Fruit fly (Drosophila melanogaster) whole organism, embryonic: Measurements from ENCODE around the gene fend.

ENCODE experiments used
- B-H1 ChIP-seq: fragments of 200-800 bp; sonication (Bioruptor generic); IDR thresholded peaks from 3 replicates; pipeline ENCODE4 v1.3.6; 2022; ENCODE audit warnings: missing biosample characterization, missing genetic modification characterization
- CG10209 ChIP-seq: fragments of 200-800 bp; sonication (Bioruptor generic); optimal IDR thresholded peaks from 3 replicates; lab custom pipeline; 2017; ENCODE audit warnings: missing biosample characterization, mild to moderate bottlenecking, missing genetic modification characterization, missing genetic modification reagents
- CG1024 ChIP-seq: fragments of 200-800 bp; sonication (Bioruptor generic); IDR thresholded peaks from 2 replicates; pipeline ENCODE4 v1.3.6; 2022; ENCODE audit warnings: missing biosample characterization, missing genetic modification characterization
- CG11723 ChIP-seq: fragments of 200-800 bp; sonication (Bioruptor generic); optimal IDR thresholded peaks from 2 replicates; lab custom pipeline; 2017; ENCODE audit warnings: missing biosample characterization, mild to moderate bottlenecking, missing genetic modification characterization
- CG12236 ChIP-seq: fragments of 200-800 bp; sonication (Bioruptor generic); optimal IDR thresholded peaks from 2 replicates; lab custom pipeline; 2016; ENCODE audit warnings: missing biosample characterization, missing genetic modification characterization
- CG1602 ChIP-seq: fragments of 200-800 bp; sonication (Bioruptor generic); optimal IDR thresholded peaks from 3 replicates; lab custom pipeline; 2016; ENCODE audit warnings: missing biosample characterization, missing genetic modification characterization
- CG17359 ChIP-seq: fragments of 200-800 bp; sonication (Bioruptor generic); optimal IDR thresholded peaks from 3 replicates; lab custom pipeline; 2018; ENCODE audit warnings: missing biosample characterization, mild to moderate bottlenecking, missing genetic modification characterization, moderate library complexity
- CG17829 ChIP-seq: fragments of 200-800 bp; optimal IDR thresholded peaks from 2 replicates; lab custom pipeline; 2019; ENCODE audit warnings: missing biosample characterization, mild to moderate bottlenecking, missing genetic modification characterization, moderate library complexity
- CG1792 ChIP-seq: fragments of 200-800 bp; sonication (Bioruptor generic); optimal IDR thresholded peaks from 2 replicates; lab custom pipeline; 2016; ENCODE audit warnings: missing biosample characterization, missing genetic modification characterization
- CG2889 ChIP-seq: fragments of 200-800 bp; sonication (Bioruptor generic); IDR thresholded peaks from 3 replicates; pipeline ENCODE4 v1.3.6; 2022; ENCODE audit warnings: missing biosample characterization, missing genetic modification characterization
- CG30431 ChIP-seq: fragments of 200-800 bp; sonication (Bioruptor generic); optimal IDR thresholded peaks from 2 replicates; lab custom pipeline; 2017; ENCODE audit warnings: missing biosample characterization, missing genetic modification characterization
- CG31224 ChIP-seq: fragments of 200-800 bp; sonication (Bioruptor generic); IDR thresholded peaks from 2 replicates; pipeline ENCODE4 v1.3.6; 2022; ENCODE audit warnings: missing biosample characterization, missing genetic modification characterization
- CG31388 ChIP-seq: fragments of 200-800 bp; sonication (Bioruptor generic); optimal IDR thresholded peaks from 2 replicates; lab custom pipeline; 2016; ENCODE audit warnings: missing biosample characterization, missing genetic modification characterization
- CG3838 ChIP-seq: fragments of 200-800 bp; sonication (Bioruptor generic); optimal IDR thresholded peaks from 3 replicates; lab custom pipeline; 2016; ENCODE audit warnings: missing biosample characterization, missing genetic modification characterization
- CG4707 ChIP-seq: fragments of 200-800 bp; sonication (Bioruptor generic); optimal IDR thresholded peaks from 2 replicates; lab custom pipeline; 2018; ENCODE audit warnings: missing biosample characterization, mild to moderate bottlenecking, missing genetic modification characterization, moderate library complexity
- CG6175 ChIP-seq: fragments of 200-800 bp; sonication (Bioruptor generic); IDR thresholded peaks from 3 replicates; pipeline ENCODE4 v1.3.6; 2022; ENCODE audit warnings: missing biosample characterization, missing genetic modification characterization
- CG6254 ChIP-seq: fragments of 200-800 bp; sonication (Bioruptor generic); optimal IDR thresholded peaks from 3 replicates; lab custom pipeline; 2017; ENCODE audit warnings: mild to moderate bottlenecking, missing biosample characterization, missing genetic modification reagents, missing genetic modification characterization
- CG7372 ChIP-seq: fragments of 200-800 bp; sonication (Bioruptor generic); IDR thresholded peaks from 2 replicates; pipeline ENCODE4 v1.3.6; 2022; ENCODE audit warnings: missing biosample characterization, missing genetic modification characterization
- Hr3 ChIP-seq: fragments of 200-800 bp; sonication (Bioruptor generic); optimal IDR thresholded peaks from 3 replicates; lab custom pipeline; 2016; ENCODE audit warnings: missing biosample characterization, missing genetic modification characterization
- Hr51 ChIP-seq, 2 experiments: fragments of 200-800 bp; sonication (Bioruptor generic); optimal IDR thresholded peaks; 2 replicates in 1 of 2; 3 replicates in 1 of 2; lab custom pipeline; 2016 to 2018; ENCODE audit warnings: missing biosample characterization in 2 of 2, missing genetic modification characterization in 2 of 2, mild to moderate bottlenecking in 1 of 2, moderate library complexity in 1 of 2
- Kr ChIP-seq: fragments of 200-800 bp; sonication (Bioruptor generic); optimal IDR thresholded peaks from 2 replicates; lab custom pipeline; 2017; ENCODE audit warnings: missing biosample characterization, mild to moderate bottlenecking, missing genetic modification characterization
- NC2β ChIP-seq: fragments of 200-800 bp; sonication (Bioruptor generic); optimal IDR thresholded peaks from 2 replicates; lab custom pipeline; 2016; ENCODE audit warnings: missing biosample characterization, missing genetic modification characterization
- Nf-YA ChIP-seq: fragments of 200-800 bp; sonication (Bioruptor generic); IDR thresholded peaks from 2 replicates; pipeline ENCODE4 v1.3.6; 2022; ENCODE audit warnings: missing biosample characterization, missing genetic modification characterization
- Ptx1 ChIP-seq: fragments of 200-800 bp; sonication (Bioruptor generic); IDR thresholded peaks from 2 replicates; pipeline ENCODE4 v1.3.6; 2022; ENCODE audit warnings: missing biosample characterization, missing genetic modification characterization
- Ravus ChIP-seq: fragments of 200-800 bp; sonication (Bioruptor generic); IDR thresholded peaks from 2 replicates; pipeline ENCODE4 v1.3.6; 2022; ENCODE audit warnings: missing biosample characterization, missing genetic modification characterization
- Spps ChIP-seq: fragments of 200-800 bp; sonication (Bioruptor generic); optimal IDR thresholded peaks from 2 replicates; lab custom pipeline; 2018; ENCODE audit warnings: missing biosample characterization, mild to moderate bottlenecking, missing genetic modification characterization
- TFAM ChIP-seq: fragments of 200-800 bp; sonication (Bioruptor generic); optimal IDR thresholded peaks from 2 replicates; lab custom pipeline; 2017; ENCODE audit warnings: missing biosample characterization, missing genetic modification characterization, inconsistent platforms
- Xrp1 ChIP-seq: fragments of 200-800 bp; sonication (Bioruptor generic); IDR thresholded peaks from 2 replicates; pipeline ENCODE4 v1.3.6; 2022; ENCODE audit warnings: missing biosample characterization, missing genetic modification characterization
- al ChIP-seq: fragments of 200-800 bp; sonication (Bioruptor generic); IDR thresholded peaks from 2 replicates; pipeline ENCODE4 v1.3.6; 2022; ENCODE audit warnings: missing biosample characterization, missing genetic modification characterization
- ato ChIP-seq: fragments of 200-800 bp; sonication (Bioruptor generic); IDR thresholded peaks from 2 replicates; pipeline ENCODE4 v1.3.6; 2022; ENCODE audit warnings: missing biosample characterization, missing genetic modification characterization; ENCODE audit not compliant: partially characterized antibody
- cas ChIP-seq: fragments of 200-800 bp; sonication (Bioruptor generic); IDR thresholded peaks from 2 replicates; pipeline ENCODE4 v1.3.6; 2022; ENCODE audit warnings: missing biosample characterization, missing genetic modification characterization
- dmrt99B ChIP-seq: fragments of 200-800 bp; sonication (Bioruptor generic); optimal IDR thresholded peaks from 2 replicates; lab custom pipeline; 2018; ENCODE audit warnings: missing biosample characterization, mild to moderate bottlenecking, missing genetic modification characterization, moderate library complexity
- emc ChIP-seq: fragments of 200-800 bp; sonication (Bioruptor generic); optimal IDR thresholded peaks from 2 replicates; lab custom pipeline; 2016; ENCODE audit warnings: missing biosample characterization, missing genetic modification characterization
- eve ChIP-seq, 2 experiments: fragments of >200 bp; optimal IDR thresholded peaks; 2 replicates each; lab custom pipeline; 2017; ENCODE audit warnings: missing biosample characterization in 2 of 2, missing genetic modification characterization in 2 of 2
- gcm ChIP-seq: fragments of 200-800 bp; sonication (Bioruptor generic); optimal IDR thresholded peaks from 2 replicates; lab custom pipeline; 2019; ENCODE audit warnings: missing biosample characterization, mild to moderate bottlenecking, missing genetic modification characterization, moderate library complexity
- hkb ChIP-seq, 2 experiments: fragments of 200-800 bp in 1 of 2; fragments of >200 bp in 1 of 2; sonication (Bioruptor generic) in 1 of 2; IDR thresholded peaks in 1 of 2; optimal IDR thresholded peaks in 1 of 2; 2 replicates each; pipeline versions ENCODE4 v1.3.6 to Lab custom; 2017 to 2022; ENCODE audit warnings: missing biosample characterization in 1 of 2, missing genetic modification characterization in 1 of 2
- ind ChIP-seq: fragments of 200-800 bp; sonication (Bioruptor generic); optimal IDR thresholded peaks from 3 replicates; lab custom pipeline; 2016; ENCODE audit warnings: missing biosample characterization, missing genetic modification characterization
- knrl ChIP-seq: fragments of 200-800 bp; sonication (Bioruptor generic); IDR thresholded peaks from 3 replicates; pipeline ENCODE4 v1.3.6; 2022; ENCODE audit warnings: missing biosample characterization, missing genetic modification characterization; ENCODE audit not compliant: partially characterized antibody
- maf-S ChIP-seq: fragments of 200-800 bp; sonication (Bioruptor generic); optimal IDR thresholded peaks from 2 replicates; lab custom pipeline; 2016; ENCODE audit warnings: missing biosample characterization, missing genetic modification characterization
- nau ChIP-seq: fragments of 200-800 bp; sonication (Bioruptor generic); optimal IDR thresholded peaks from 3 replicates; lab custom pipeline; 2017; ENCODE audit warnings: missing biosample characterization, mild to moderate bottlenecking, missing genetic modification characterization, missing genetic modification reagents
- nom ChIP-seq: fragments of 200-800 bp; sonication (Bioruptor generic); optimal IDR thresholded peaks from 2 replicates; lab custom pipeline; 2017; ENCODE audit warnings: missing biosample characterization, missing genetic modification characterization, mild to moderate bottlenecking, moderate library complexity, missing genetic modification reagents
- odd ChIP-seq: fragments of 200-800 bp; sonication (Bioruptor generic); optimal IDR thresholded peaks from 2 replicates; lab custom pipeline; 2017; ENCODE audit warnings: missing biosample characterization, mild to moderate bottlenecking, missing genetic modification characterization
- run ChIP-seq: fragments of 200-800 bp; sonication (Bioruptor generic); optimal IDR thresholded peaks from 3 replicates; lab custom pipeline; 2018; ENCODE audit warnings: missing biosample characterization, mild to moderate bottlenecking, missing genetic modification characterization
- salm ChIP-seq: fragments of 200-800 bp; sonication (Bioruptor generic); optimal IDR thresholded peaks from 2 replicates; lab custom pipeline; 2018; ENCODE audit warnings: missing biosample characterization, mild to moderate bottlenecking, missing genetic modification characterization
- seq ChIP-seq: fragments of 200-800 bp; sonication (Bioruptor generic); IDR thresholded peaks from 2 replicates; pipeline ENCODE4 v1.3.6; 2022; ENCODE audit warnings: missing biosample characterization, missing genetic modification characterization
- sim ChIP-seq: fragments of 200-800 bp; sonication (Bioruptor generic); IDR thresholded peaks from 2 replicates; pipeline ENCODE4 v1.3.6; 2022; ENCODE audit warnings: missing biosample characterization, missing genetic modification characterization
- trem ChIP-seq: fragments of 200-800 bp; optimal IDR thresholded peaks from 3 replicates; lab custom pipeline; 2019; ENCODE audit warnings: missing biosample characterization, mild to moderate bottlenecking, missing genetic modification characterization, moderate library complexity
- vnd ChIP-seq: fragments of 200-800 bp; sonication (Bioruptor generic); IDR thresholded peaks from 3 replicates; pipeline ENCODE4 v1.3.6; 2022; ENCODE audit warnings: missing biosample characterization, missing genetic modification characterization; ENCODE audit not compliant: partially characterized antibody
- zfh2 ChIP-seq: fragments of 200-800 bp; sonication (Bioruptor generic); optimal IDR thresholded peaks from 2 replicates; lab custom pipeline; 2016; ENCODE audit warnings: missing biosample characterization, missing genetic modification characterization

The fend gene

DNA sequence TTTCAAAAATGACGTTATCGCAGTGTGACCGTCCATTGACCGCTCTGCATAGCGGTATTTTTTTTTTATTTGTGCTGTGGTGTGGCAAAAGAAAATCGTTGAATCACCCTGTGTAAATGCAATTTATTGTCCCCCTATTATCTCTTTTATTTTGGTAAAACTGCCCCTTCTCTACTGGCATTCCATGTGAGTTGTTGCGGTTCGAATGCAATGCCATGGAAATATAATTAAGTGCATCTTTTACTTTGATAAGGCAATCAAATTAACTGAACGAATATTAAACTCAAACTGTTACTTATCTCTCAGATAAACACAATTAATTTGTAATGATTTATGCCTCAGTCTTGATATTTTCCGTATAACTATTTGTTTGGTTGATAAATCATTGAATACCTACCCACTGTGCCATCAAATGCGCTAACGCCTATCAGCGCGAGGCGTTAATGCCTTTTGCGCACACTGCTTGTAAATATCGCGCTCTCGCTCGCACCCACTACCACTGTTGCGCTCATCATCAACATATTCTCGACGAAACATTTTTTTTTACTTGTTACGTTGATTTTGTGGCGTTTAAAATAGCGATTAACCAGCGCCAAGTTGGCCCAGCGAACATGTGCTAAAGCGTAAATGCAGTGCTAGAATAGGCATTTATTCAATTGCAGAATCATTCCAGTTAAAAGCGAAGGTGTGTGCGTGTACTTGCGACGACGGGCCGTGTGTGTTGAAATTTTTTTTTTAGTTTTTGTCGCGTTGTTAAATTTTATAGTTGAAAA is 25.6 kb downstream of the fend start (continued):
- TF ChIP-seq knrl (GFP tag; lab: Robert Waterston, UW), result 0 out of 3 replicates have a peak, but pooled peaks have one; percentile 22
- no peak for TF ChIP-seq salm
- peak; percentile 12 for TF ChIP-seq Spps (tag; lab: Kevin White, UChicago)
- no peak for TF ChIP-seq sim (GFP tag; lab: Robert Waterston, UW)
- TF ChIP-seq CG1792, result peak; percentile 3
- no peak for TF ChIP-seq CG11723 (GFP tag; lab: Kevin White, UChicago)
- TF ChIP-seq ato (GFP tag; lab: Robert Waterston, UW), result no peak
- no peak for TF ChIP-seq CG31388
- TF ChIP-seq CG6254, result peak; percentile 98
- peak; percentile 36 for TF ChIP-seq CG4707 (GFP tag; lab: Kevin White, UChicago)
- TF ChIP-seq nom (GFP tag; lab: Kevin White, UChicago), result no peak
- no peak for TF ChIP-seq hkb (optimal IDR thresholded peaks at IDR 0.05; lab: Kevin White, UChicago)
- TF ChIP-seq hkb (GFP tag; IDR thresholded peaks at IDR 0.05; lab: Robert Waterston, UW), result peak; percentile 45; the same call in 1 of the 2 replicates
- peak; percentile 58 for TF ChIP-seq CG10209 (GFP tag; lab: Kevin White, UChicago)
- TF ChIP-seq CG30431, result peak; percentile 50
- TF ChIP-seq nau, result no peak
- no peak for TF ChIP-seq Kr (GFP tag; lab: Kevin White, UChicago)
- no peak for TF ChIP-seq odd
- TF ChIP-seq al (GFP tag; lab: Robert Waterston, UW), result 0 out of 2 replicates have a peak, but pooled peaks have one; percentile 24
- TF ChIP-seq CG1602, result peak; percentile 52
- peak; percentile 28; the same call in 1 of the 3 replicates for TF ChIP-seq B-H1 (GFP tag; lab: Robert Waterston, UW)
- peak; percentile 65 for TF ChIP-seq ind (GFP tag; lab: Kevin White, UChicago)
- no peak for TF ChIP-seq vnd (GFP tag; lab: Robert Waterston, UW)
- TF ChIP-seq Xrp1 (GFP tag; lab: Robert Waterston, UW), result peak; percentile 38; the same call in 1 of the 2 replicates
- no peak for TF ChIP-seq CG31224
- TF ChIP-seq zfh2, result peak; percentile 49
- no peak for TF ChIP-seq Nf-YA (GFP tag; lab: Robert Waterston, UW)
- TF ChIP-seq Hr51 (GFP tag; optimal IDR thresholded peaks at IDR 0.05; lab: Kevin White, UChicago), result peak in 1 of 2 experiments; percentile 59
- no peak for TF ChIP-seq Ravus (GFP tag; lab: Robert Waterston, UW)
- no peak for TF ChIP-seq run (tag; lab: Kevin White, UChicago)
- peak; percentile 48 for TF ChIP-seq CG17829
- peak; percentile 17 for TF ChIP-seq gcm
- peak; percentile 25 for TF ChIP-seq trem (tag; lab: Kevin White, UChicago)
- TF ChIP-seq dmrt99B (tag; lab: Kevin White, UChicago), result no peak
- peak; percentile 24; the same call in 1 of the 2 replicates for TF ChIP-seq Ptx1 (GFP tag; lab: Robert Waterston, UW)
- TF ChIP-seq NC2β, result peak; percentile 59
- no peak for TF ChIP-seq cas (GFP tag; lab: Robert Waterston, UW)
- no peak for TF ChIP-seq CG3838 (GFP tag; lab: Kevin White, UChicago)
- no peak for TF ChIP-seq CG6175 (GFP tag; lab: Robert Waterston, UW)
- peak; percentile 4 for TF ChIP-seq CG17359
- no peak for TF ChIP-seq CG7372
- no peak for TF ChIP-seq TFAM
- peak; percentile 40 for TF ChIP-seq CG12236 (GFP tag; lab: Kevin White, UChicago)
- no peak for TF ChIP-seq eve (GFP tag; optimal IDR thresholded peaks at IDR 0.05; lab: Kevin White, UChicago)
- peak; percentile 52 for TF ChIP-seq maf-S (GFP tag; lab: Kevin White, UChicago)
- peak; percentile 51 for TF ChIP-seq Hr3 (GFP tag; lab: Kevin White, UChicago)
- no peak for TF ChIP-seq CG1024 (GFP tag; lab: Robert Waterston, UW)
- peak; percentile 4 for TF ChIP-seq emc
- no peak for TF ChIP-seq CG2889 (GFP tag; lab: Robert Waterston, UW)
- TF ChIP-seq seq (GFP tag; lab: Robert Waterston, UW), result no peak
